Fruit fly (Drosophila melanogaster): ENCODE data around the gene Nmd3.

Gene Nmd3

DNA sequence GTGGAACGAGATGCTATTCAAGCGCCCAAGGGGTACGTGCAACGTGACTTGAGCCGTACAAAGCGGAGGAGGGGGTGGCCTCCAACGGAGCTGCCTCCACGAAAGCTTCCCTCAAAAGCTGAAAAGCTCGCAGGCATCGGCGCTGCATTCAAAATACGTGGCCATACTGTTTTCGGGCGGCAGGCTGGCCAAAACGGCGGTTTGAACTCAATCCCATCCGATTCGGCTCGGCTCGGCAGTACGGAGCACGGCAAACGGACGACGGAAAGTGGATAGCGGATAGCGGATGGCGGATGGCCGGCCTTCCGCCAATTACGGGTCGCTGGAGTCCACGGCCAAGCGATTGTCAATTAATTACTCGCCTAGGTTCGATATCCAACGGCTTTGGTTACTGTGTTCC lies 4.4 kb upstream of the Nmd3 start, which contains the start of gene Mct1:
Mct1 (plus strand) TSS at position 301 of the 400 bp plus-strand sequence.
- no peak for TF ChIP-seq CG16815 (GFP tag; optimal IDR thresholded peaks at IDR 0.05)
- no peak for TF ChIP-seq ro (GFP tag; IDR thresholded peaks at IDR 0.05)
- no peak for TF ChIP-seq CrebB (tag; optimal IDR thresholded peaks at IDR 0.05)
- TF ChIP-seq H2.0 (GFP tag; IDR thresholded peaks at IDR 0.05): no peak
- TF ChIP-seq pfk (GFP tag; optimal IDR thresholded peaks at IDR 0.05): no peak
- no peak for TF ChIP-seq CG11456 (GFP tag; IDR thresholded peaks at IDR 0.05)
- TF ChIP-seq Xbp1 (GFP tag; optimal IDR thresholded peaks at IDR 0.05): no peak
- no peak for TF ChIP-seq gfzf (GFP tag; optimal IDR thresholded peaks at IDR 0.05)
- TF ChIP-seq PHDP (tag; optimal IDR thresholded peaks at IDR 0.05): no peak
- TF ChIP-seq CG5953 (GFP tag; IDR thresholded peaks at IDR 0.05): no peak

DNA sequence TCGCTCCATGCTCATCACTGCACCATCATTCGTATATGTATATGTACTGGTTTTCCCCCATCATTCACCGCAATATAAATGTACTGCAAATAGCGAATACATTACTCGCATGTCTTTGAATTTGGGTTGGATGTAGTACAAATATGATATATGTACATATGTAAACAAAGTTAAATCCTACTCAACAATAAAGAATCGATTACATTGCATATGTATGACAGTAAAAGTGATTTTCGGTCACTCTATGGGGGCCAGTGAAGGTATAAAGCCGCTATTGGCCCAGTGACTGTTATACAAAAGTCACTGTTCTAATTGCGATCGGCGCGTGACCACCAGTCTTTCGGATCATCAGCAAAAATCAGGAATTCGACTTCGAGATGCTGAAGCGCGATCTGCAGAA lies 3.1 kb upstream of the Nmd3 start, which contains the start of gene CG3457:
CG3457 (plus strand) TSS at position 301 of the 400 bp plus-strand sequence.
- TF ChIP-seq her (GFP tag; optimal IDR thresholded peaks at IDR 0.05): no peak
- peak; percentile 89 for TF ChIP-seq CG3995 (GFP tag; optimal IDR thresholded peaks at IDR 0.05)

DNA sequence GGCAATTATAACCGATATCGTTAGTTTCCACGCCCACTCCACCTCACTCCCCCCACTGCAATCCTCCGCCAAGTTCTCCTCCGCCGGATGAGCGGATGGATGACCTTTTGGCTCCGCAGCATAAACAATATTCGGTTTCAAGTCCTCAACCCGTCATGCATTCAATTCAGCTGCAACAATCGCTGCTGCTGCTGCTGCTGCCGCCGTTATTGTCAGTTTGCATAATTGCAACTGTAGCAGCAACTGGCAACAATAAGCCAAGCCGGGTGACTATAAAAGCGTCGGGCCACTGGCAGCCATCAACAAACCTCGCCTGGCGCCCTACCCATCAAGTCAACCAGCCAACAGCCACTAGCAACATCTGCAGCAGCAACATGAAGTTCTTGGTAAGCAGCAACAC lies 2.1 kb upstream of the Nmd3 start, which contains the start of gene CG17777:
CG17777 (plus strand) TSS at position 301 of the 400 bp plus-strand sequence.
- TF ChIP-seq CG1603 (tag; optimal IDR thresholded peaks at IDR 0.05): no peak
- TF ChIP-seq CG17359 (tag; optimal IDR thresholded peaks at IDR 0.05): no peak
- TF ChIP-seq CG8281 (tag; optimal IDR thresholded peaks at IDR 0.05): peak; percentile 59
- no peak for TF ChIP-seq vvl (GFP tag; IDR thresholded peaks at IDR 0.05)

DNA sequence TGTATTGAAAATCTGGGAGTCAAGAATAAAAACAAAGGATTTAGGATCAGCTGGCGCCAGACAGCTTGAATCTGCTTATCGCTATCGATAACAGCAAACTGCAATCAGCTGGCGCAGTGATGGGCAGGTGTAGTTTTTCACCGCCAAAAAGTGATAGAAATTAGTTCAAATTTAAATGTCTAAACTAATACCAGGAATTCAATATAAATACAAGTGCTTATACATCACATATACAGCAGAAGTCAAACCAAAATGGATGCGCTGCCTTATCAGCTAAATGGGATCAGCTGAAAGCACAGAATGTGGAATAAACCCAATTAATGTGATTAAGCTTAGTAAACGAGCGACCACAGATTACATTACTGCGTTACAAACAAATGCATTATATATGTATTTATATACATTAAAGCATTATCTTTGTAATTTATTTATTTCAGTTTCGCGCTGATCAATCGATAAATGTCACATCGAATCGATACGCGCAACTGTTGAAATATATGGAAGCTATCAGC lies 3.7 kb downstream of the Nmd3 start, which contains the start of gene pn:
pn (plus strand) TSS at position 462 of the 512 bp plus-strand sequence.
- TF ChIP-seq dmrt11E (tag; optimal IDR thresholded peaks at IDR 0.05): no peak
- TF ChIP-seq nau (GFP tag; optimal IDR thresholded peaks at IDR 0.05): no peak
- TF ChIP-seq ham (GFP tag; IDR thresholded peaks at IDR 0.05): no peak
- no peak for TF ChIP-seq Rfx (GFP tag; IDR thresholded peaks at IDR 0.05)
- TF ChIP-seq ato (GFP tag; IDR thresholded peaks at IDR 0.05; ENCODE audit: partially characterized antibody): 0 out of 2 replicates have a peak, but pooled peaks have one; percentile 27
- TF ChIP-seq CG12391 (tag; optimal IDR thresholded peaks at IDR 0.05): no peak
- no peak for TF ChIP-seq zen (tag; optimal IDR thresholded peaks at IDR 0.05)
- TF ChIP-seq amos (GFP tag; IDR thresholded peaks at IDR 0.05; ENCODE audit: partially characterized antibody): peak; percentile 20; the same call in 1 of the 2 replicates
- TF ChIP-seq CG1832 (GFP tag; optimal IDR thresholded peaks at IDR 0.05): no peak
- TF ChIP-seq CG13775 (GFP tag; optimal IDR thresholded peaks at IDR 0.05): no peak
- TF ChIP-seq HLH4C (GFP tag; IDR thresholded peaks at IDR 0.05; ENCODE audit: partially characterized antibody): peak; percentile 60; the same call in 2 of the 3 replicates
- no peak for TF ChIP-seq CG11247 (GFP tag; IDR thresholded peaks at IDR 0.05)
- no peak for TF ChIP-seq gsb-n (tag; optimal IDR thresholded peaks at IDR 0.05)
- TF ChIP-seq Bgb (GFP tag; IDR thresholded peaks at IDR 0.05; ENCODE audit: partially characterized antibody): no peak
- peak; percentile 37 for TF ChIP-seq CG17186 (GFP tag; optimal IDR thresholded peaks at IDR 0.05)
- TF ChIP-seq crp (GFP tag; optimal IDR thresholded peaks at IDR 0.05): peak; percentile 55 to 83
- TF ChIP-seq CG2116 (GFP tag; optimal IDR thresholded peaks at IDR 0.05): peak; percentile 56
- peak; percentile 62 for TF ChIP-seq Dref (GFP tag; IDR thresholded peaks at IDR 0.05)
- TF ChIP-seq Dp (GFP tag; optimal IDR thresholded peaks at IDR 0.05): peak; percentile 71
- peak; percentile 55; the same call in 2 of the 4 replicates for TF ChIP-seq Dll (GFP tag; IDR thresholded peaks at IDR 0.05; ENCODE audit: partially characterized antibody)
- no peak for TF ChIP-seq CG3407 (GFP tag; optimal IDR thresholded peaks at IDR 0.05)
- no peak for TF ChIP-seq CG5180 (GFP tag; optimal IDR thresholded peaks at IDR 0.05)
- peak; percentile 57 for TF ChIP-seq Sry-δ (GFP tag; optimal IDR thresholded peaks at IDR 0.05)
- peak; percentile 8 for TF ChIP-seq phol (tag; optimal IDR thresholded peaks at IDR 0.05)
- TF ChIP-seq CG15514 (GFP tag; optimal IDR thresholded peaks at IDR 0.05): peak; percentile 15
- 0 out of 3 replicates have a peak, but pooled peaks have one; percentile 19 for TF ChIP-seq Doc3 (GFP tag; IDR thresholded peaks at IDR 0.05; ENCODE audit: partially characterized antibody)
- TF ChIP-seq HmgZ (tag; optimal IDR thresholded peaks at IDR 0.05): no peak
- no peak for TF ChIP-seq CG17829 (tag; optimal IDR thresholded peaks at IDR 0.05)

Measured in whole organism, embryonic.